Worm (Caenorhabditis elegans) whole organism, L4/young adult: ENCODE data around the gene C08E8.6.

Experiments
- W03F9.2 ChIP-seq: fragments of 150-350 bp; optimal IDR thresholded peaks from 2 replicates; lab custom pipeline; 2014; ENCODE audit warnings: missing biosample characterization, missing genetic modification characterization
- dao-5 ChIP-seq: sonication (generic microtip); optimal IDR thresholded peaks from 2 replicates; lab custom pipeline; 2016; ENCODE audit warnings: missing genotype, missing genetic modification characterization, moderate library complexity, missing compliant biosample characterization
- him-1 ChIP-seq: sonication (generic microtip); optimal IDR thresholded peaks from 2 replicates; lab custom pipeline; 2016; ENCODE audit warnings: missing genotype, missing genetic modification reagents, missing genetic modification characterization, missing compliant biosample characterization

ce11 chrV:18350046-18350445 is 18.2 kb downstream of the C08E8.6 start, which contains the start of gene C08E8.3:
- TF ChIP-seq him-1 (tag; lab: Kevin White, UChicago) (no peak), dao-5 (no peak), W03F9.2 (tag; lab: Kevin White, UChicago) (no peak)
